Worm (Caenorhabditis elegans) whole organism, L1 larva: ENCODE data around the gene F44E2.4.

Experiments used
- C04F5.9 ChIP-seq: sonication (generic microtip); optimal IDR thresholded peaks from 2 replicates; lab custom pipeline; 2016; ENCODE audit warnings: missing genetic modification characterization, missing compliant biosample characterization
- C16A3.4 ChIP-seq: fragments of 150-350 bp; optimal IDR thresholded peaks from 2 replicates; lab custom pipeline; 2014; ENCODE audit warnings: missing biosample characterization, missing genetic modification characterization
- C34B4.2 ChIP-seq: sonication (generic microtip); optimal IDR thresholded peaks from 2 replicates; lab custom pipeline; 2017; ENCODE audit warnings: mild to moderate bottlenecking, missing genetic modification characterization, missing compliant biosample characterization
- Y116A8C.19 ChIP-seq: sonication (generic microtip); optimal IDR thresholded peaks from 2 replicates; lab custom pipeline; 2016; ENCODE audit warnings: missing compliant biosample characterization, missing genetic modification characterization, borderline replicate concordance
- aha-1 ChIP-seq: fragments of 150-350 bp; optimal IDR thresholded peaks from 2 replicates; lab custom pipeline; 2014; ENCODE audit warnings: missing biosample characterization, missing genetic modification characterization
- alr-1 ChIP-seq: fragments of 200-800 bp; sonication (Bioruptor generic); optimal IDR thresholded peaks from 2 replicates; lab custom pipeline; 2018; ENCODE audit warnings: borderline replicate concordance, mild to moderate bottlenecking, missing genetic modification characterization, missing compliant biosample characterization
- aly-2 ChIP-seq: fragments of 150-350 bp; optimal IDR thresholded peaks from 2 replicates; lab custom pipeline; 2014; ENCODE audit warnings: missing biosample characterization, missing genetic modification characterization
- ama-1 ChIP-seq: fragments of 150-350 bp; optimal IDR thresholded peaks from 2 replicates; lab custom pipeline; 2014
- blmp-1 ChIP-seq: fragments of 150-350 bp; optimal IDR thresholded peaks from 2 replicates; lab custom pipeline; 2014; ENCODE audit warnings: missing biosample characterization, missing genetic modification characterization
- ceh-63 ChIP-seq: fragments of 200-800 bp; sonication (Bioruptor generic); optimal IDR thresholded peaks from 2 replicates; lab custom pipeline; 2018; ENCODE audit warnings: mild to moderate bottlenecking, missing genetic modification characterization, missing compliant biosample characterization
- ceh-82 ChIP-seq, 3 experiments: fragments of 150-350 bp in 1 of 3; sonication (generic microtip) in 2 of 3; optimal IDR thresholded peaks; 2 replicates each; lab custom pipeline; 2014 to 2017; ENCODE audit warnings: missing biosample characterization in 3 of 3, missing genetic modification characterization in 3 of 3
- ceh-88 ChIP-seq: fragments of 200-800 bp; sonication (Bioruptor generic); IDR thresholded peaks from 2 replicates; pipeline ENCODE4 v1.3.6; 2022; ENCODE audit warnings: missing genetic modification characterization, missing compliant biosample characterization
- ceh-90 ChIP-seq: sonication (generic microtip); optimal IDR thresholded peaks from 2 replicates; lab custom pipeline; 2016; ENCODE audit warnings: missing genetic modification characterization, missing compliant biosample characterization
- ces-1 ChIP-seq: fragments of 150-350 bp; optimal IDR thresholded peaks from 2 replicates; lab custom pipeline; 2014; ENCODE audit warnings: missing biosample characterization, missing genetic modification reagents, missing genetic modification characterization
- dpl-1 ChIP-seq, 3 experiments: fragments of 150-350 bp in 2 of 3; sonication (generic microtip) in 1 of 3; optimal IDR thresholded peaks; 2 replicates each; lab custom pipeline; 2014 to 2017; ENCODE audit warnings: missing biosample characterization in 3 of 3, missing genetic modification characterization in 3 of 3, missing genetic modification reagents in 3 of 3
- dsc-1 ChIP-seq: sonication (generic microtip); optimal IDR thresholded peaks from 2 replicates; lab custom pipeline; 2016; ENCODE audit warnings: mild to moderate bottlenecking, missing genetic modification characterization, missing compliant biosample characterization
- efl-1 ChIP-seq, 4 experiments: fragments of 150-350 bp; optimal IDR thresholded peaks in 3 of 4; peaks in 1 of 4; 1 replicate in 1 of 4; 2 replicates in 3 of 4; lab custom pipeline; 2014; ENCODE audit warnings: missing biosample characterization in 2 of 4, missing genetic modification characterization in 2 of 4, missing genetic modification reagents in 2 of 4
- egl-13 ChIP-seq: sonication (generic microtip); optimal IDR thresholded peaks from 2 replicates; lab custom pipeline; 2016; ENCODE audit warnings: missing genotype, missing genetic modification reagents, missing genetic modification characterization, missing compliant biosample characterization
- fkh-10 ChIP-seq: sonication (generic microtip); optimal IDR thresholded peaks from 2 replicates; lab custom pipeline; 2017; ENCODE audit warnings: missing biosample characterization, missing genetic modification reagents, missing genetic modification characterization
- fkh-4 ChIP-seq: sonication (generic microtip); optimal IDR thresholded peaks from 2 replicates; lab custom pipeline; 2016; ENCODE audit warnings: missing compliant biosample characterization, missing genetic modification characterization, borderline replicate concordance
- fkh-8 ChIP-seq: sonication (generic microtip); optimal IDR thresholded peaks from 2 replicates; lab custom pipeline; 2016; ENCODE audit warnings: mild to moderate bottlenecking, missing genetic modification characterization, missing compliant biosample characterization
- grh-1 ChIP-seq: fragments of 200-800 bp; sonication (Bioruptor generic); IDR thresholded peaks from 2 replicates; pipeline ENCODE4 v1.3.6; 2022; ENCODE audit warnings: missing genetic modification reagents, missing genetic modification characterization, missing compliant biosample characterization
- hlh-4 ChIP-seq: sonication (generic microtip); optimal IDR thresholded peaks from 2 replicates; lab custom pipeline; 2016; ENCODE audit warnings: mild to moderate bottlenecking, missing genetic modification characterization, missing compliant biosample characterization
- lin-13 ChIP-seq: fragments of 150-350 bp; optimal IDR thresholded peaks from 2 replicates; lab custom pipeline; 2014; ENCODE audit warnings: missing biosample characterization, missing genetic modification reagents, missing genetic modification characterization
- lin-14 ChIP-seq: fragments of 200-800 bp; sonication (Bioruptor generic); optimal IDR thresholded peaks from 2 replicates; lab custom pipeline; 2018; ENCODE audit warnings: mild to moderate bottlenecking, missing genetic modification characterization, moderate library complexity, missing compliant biosample characterization
- lin-15B ChIP-seq: fragments of 150-350 bp; sonication (generic microtip); optimal IDR thresholded peaks from 3 replicates; lab custom pipeline; 2014; ENCODE audit warnings: missing biosample characterization, missing genetic modification characterization
- lir-3 ChIP-seq: sonication (generic microtip); optimal IDR thresholded peaks from 2 replicates; lab custom pipeline; 2016; ENCODE audit warnings: mild to moderate bottlenecking, missing genetic modification characterization, moderate library complexity, missing compliant biosample characterization; ENCODE audit not compliant: poor library complexity
- lsy-2 ChIP-seq, 2 experiments: fragments of 150-350 bp; optimal IDR thresholded peaks; 2 replicates each; lab custom pipeline; 2014; ENCODE audit warnings: missing biosample characterization in 2 of 2, missing genetic modification characterization in 2 of 2
- mep-1 ChIP-seq: fragments of 150-350 bp; optimal IDR thresholded peaks from 2 replicates; lab custom pipeline; 2014; ENCODE audit warnings: missing biosample characterization, missing genetic modification characterization
- nhr-11 ChIP-seq: fragments of 150-350 bp; optimal IDR thresholded peaks from 2 replicates; lab custom pipeline; 2014; ENCODE audit warnings: missing biosample characterization, missing genetic modification characterization
- nhr-12 ChIP-seq: sonication (generic microtip); optimal IDR thresholded peaks from 2 replicates; lab custom pipeline; 2017; ENCODE audit warnings: missing biosample characterization, missing genetic modification characterization
- nhr-19 ChIP-seq: fragments of 200-800 bp; sonication (Bioruptor generic); conservative IDR thresholded peaks from 2 replicates; pipeline ENCODE4 v1.3.6; 2022; ENCODE audit warnings: missing genetic modification characterization, missing compliant biosample characterization
- nhr-20 ChIP-seq: sonication (generic microtip); optimal IDR thresholded peaks from 2 replicates; lab custom pipeline; 2016; ENCODE audit warnings: mild to moderate bottlenecking, missing genetic modification characterization, missing compliant biosample characterization
- nhr-237 ChIP-seq: fragments of 150-350 bp; optimal IDR thresholded peaks from 2 replicates; lab custom pipeline; 2014; ENCODE audit warnings: missing biosample characterization, missing genetic modification characterization
- nhr-28 ChIP-seq: fragments of 150-350 bp; optimal IDR thresholded peaks from 2 replicates; lab custom pipeline; 2014; ENCODE audit warnings: missing biosample characterization, missing genetic modification characterization
- nhr-77 ChIP-seq: fragments of 150-350 bp; optimal IDR thresholded peaks from 2 replicates; lab custom pipeline; 2014; ENCODE audit warnings: missing biosample characterization, missing genetic modification characterization
- nhr-84 ChIP-seq: sonication (generic microtip); optimal IDR thresholded peaks from 2 replicates; lab custom pipeline; 2017; ENCODE audit warnings: missing biosample characterization, missing genetic modification characterization
- nhr-85 ChIP-seq: sonication (generic microtip); peaks from one replicate; lab custom pipeline; 2016; ENCODE audit warnings: missing genetic modification characterization, inconsistent platforms, missing compliant biosample characterization
- nhr-90 ChIP-seq: sonication (generic microtip); optimal IDR thresholded peaks from 2 replicates; lab custom pipeline; 2016; ENCODE audit warnings: mild to moderate bottlenecking, missing genetic modification characterization, missing compliant biosample characterization; ENCODE audit not compliant: poor library complexity
- pax-3 ChIP-seq: fragments of 200-800 bp; sonication (Bioruptor generic); optimal IDR thresholded peaks from 2 replicates; lab custom pipeline; 2018; ENCODE audit warnings: mild to moderate bottlenecking, missing genetic modification characterization, moderate library complexity, missing compliant biosample characterization
- rnt-1 ChIP-seq: sonication (generic microtip); optimal IDR thresholded peaks from 2 replicates; lab custom pipeline; 2016; ENCODE audit warnings: mild to moderate bottlenecking, missing genetic modification characterization, moderate library complexity, missing compliant biosample characterization
- skn-1 ChIP-seq: fragments of 150-350 bp; optimal IDR thresholded peaks from 2 replicates; lab custom pipeline; 2014; ENCODE audit warnings: missing biosample characterization, missing genetic modification characterization
- snpc-4 ChIP-seq: fragments of 150-350 bp; optimal IDR thresholded peaks from 2 replicates; lab custom pipeline; 2014; ENCODE audit warnings: missing biosample characterization, missing genetic modification characterization
- snu-23 ChIP-seq: sonication (generic microtip); optimal IDR thresholded peaks from 2 replicates; lab custom pipeline; 2016; ENCODE audit warnings: missing genetic modification characterization, missing compliant biosample characterization
- tbx-2 ChIP-seq: sonication (generic microtip); optimal IDR thresholded peaks from 2 replicates; lab custom pipeline; 2016; ENCODE audit warnings: missing genetic modification characterization, missing compliant biosample characterization
- tlp-1 ChIP-seq: fragments of 150-350 bp; optimal IDR thresholded peaks from 2 replicates; lab custom pipeline; 2014; ENCODE audit warnings: missing biosample characterization, missing genetic modification characterization
- unc-130 ChIP-seq: fragments of 150-350 bp; optimal IDR thresholded peaks from 2 replicates; lab custom pipeline; 2017; ENCODE audit warnings: missing biosample characterization, missing genetic modification characterization, inconsistent platforms
- unc-30 ChIP-seq: sonication (generic microtip); optimal IDR thresholded peaks from 2 replicates; lab custom pipeline; 2017; ENCODE audit warnings: missing biosample characterization, missing genetic modification characterization
- unc-86 ChIP-seq: sonication (generic microtip); optimal IDR thresholded peaks from 2 replicates; lab custom pipeline; 2016; ENCODE audit warnings: missing genetic modification characterization, missing compliant biosample characterization
- unc-98 ChIP-seq: fragments of 200-800 bp; sonication (Bioruptor generic); IDR thresholded peaks from 2 replicates; pipeline ENCODE4 v1.3.6; 2022; ENCODE audit warnings: missing genetic modification characterization, missing compliant biosample characterization
- zag-1 ChIP-seq: fragments of 150-350 bp; optimal IDR thresholded peaks from 2 replicates; lab custom pipeline; 2014; ENCODE audit warnings: missing biosample characterization, missing genetic modification characterization
- zip-4 ChIP-seq: fragments of 200-800 bp; sonication (Bioruptor generic); optimal IDR thresholded peaks from 2 replicates; lab custom pipeline; 2018; ENCODE audit warnings: mild to moderate bottlenecking, missing genetic modification characterization, moderate library complexity, missing compliant biosample characterization
- ztf-4 ChIP-seq: fragments of 150-350 bp; optimal IDR thresholded peaks from 2 replicates; lab custom pipeline; 2014; ENCODE audit warnings: missing biosample characterization, missing genetic modification characterization

F44E2.4 gene

DNA sequence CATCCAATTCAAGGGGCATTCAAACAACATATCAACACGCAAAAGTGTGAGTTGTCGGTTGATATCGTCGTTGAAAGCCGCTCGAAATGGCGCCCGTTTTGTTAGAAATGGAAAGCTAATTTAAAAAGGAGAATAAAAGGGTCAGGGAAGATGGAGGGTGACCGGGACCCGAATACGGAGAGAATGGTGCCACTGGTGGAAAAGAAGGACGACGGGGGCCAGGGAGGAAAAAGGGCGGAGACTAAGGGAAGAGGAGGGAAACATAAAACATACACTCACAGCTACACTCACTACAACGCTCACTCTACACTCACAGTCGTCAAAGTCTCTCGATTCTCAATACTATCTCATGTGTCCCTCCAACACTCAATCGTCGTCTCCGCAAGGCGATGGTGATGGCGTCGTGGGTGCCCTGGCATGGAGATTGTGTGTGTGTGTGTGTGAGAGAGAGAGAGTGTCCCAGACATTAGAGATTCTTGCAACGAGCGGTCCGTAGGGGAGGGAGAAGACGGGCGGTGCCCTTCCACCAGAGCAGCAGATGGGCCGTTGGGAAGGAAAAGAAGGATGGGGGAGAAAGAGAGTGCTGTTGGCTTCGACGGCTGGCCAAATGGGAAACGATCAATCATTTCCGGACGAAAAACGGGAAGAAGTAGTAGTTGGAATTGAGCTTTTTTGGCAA is 35.9 kb upstream of the F44E2.4 start:
- TF ChIP-seq zip-4 (GFP tag; lab: Kevin White, UChicago): no peak
- TF ChIP-seq C16A3.4: peak; percentile 74
- peak; percentile 57 for TF ChIP-seq mep-1 (tag; lab: Kevin White, UChicago)
- TF ChIP-seq C34B4.2 (tag; lab: Kevin White, UChicago): peak; percentile 59
- TF ChIP-seq lin-13 (GFP tag; lab: Kevin White, UChicago): no peak
- no peak for TF ChIP-seq fkh-4 (tag; lab: Kevin White, UChicago)
- peak; percentile 43 to 53 (median 51) for TF ChIP-seq dpl-1 (GFP tag; optimal IDR thresholded peaks at IDR 0.05; lab: Kevin White, UChicago)
- TF ChIP-seq grh-1 (GFP tag; lab: Robert Waterston, UW): no peak
- peak; percentile 97 for TF ChIP-seq lin-14 (GFP tag; lab: Kevin White, UChicago)
- TF ChIP-seq ztf-4 (tag; lab: Kevin White, UChicago): peak; percentile 64
- peak; percentile 79 for TF ChIP-seq nhr-20 (tag; lab: Kevin White, UChicago)
- peak; percentile 28 for TF ChIP-seq aly-2 (tag; lab: Kevin White, UChicago)
- no peak for TF ChIP-seq nhr-28
- TF ChIP-seq alr-1: no peak
- peak; percentile 88 for TF ChIP-seq unc-86 (tag; lab: Kevin White, UChicago)
- no peak for TF ChIP-seq ces-1 (GFP tag; lab: Kevin White, UChicago)
- TF ChIP-seq dsc-1 (tag; lab: Kevin White, UChicago): peak; percentile 68
- peak; percentile 84 for TF ChIP-seq tbx-2 (tag; lab: Kevin White, UChicago)
- no peak for TF ChIP-seq unc-98
- peak; percentile 94 for TF ChIP-seq snu-23 (GFP tag; lab: Kevin White, UChicago)
- no peak for TF ChIP-seq pax-3 (tag; lab: Kevin White, UChicago)
- no peak for TF ChIP-seq ceh-88 (GFP tag; lab: Robert Waterston, UW)
- TF ChIP-seq lin-15B (tag; lab: Kevin White, UChicago): no peak
- no peak for TF ChIP-seq Y116A8C.19
- TF ChIP-seq egl-13 (tag; lab: Kevin White, UChicago): peak; percentile 61
- TF ChIP-seq unc-30 (tag; lab: Kevin White, UChicago): no peak
- TF ChIP-seq ceh-82 (tag; optimal IDR thresholded peaks at IDR 0.05; lab: Kevin White, UChicago): peak; percentile 71 to 84 (median 74)
- no peak for TF ChIP-seq nhr-77 (tag; lab: Kevin White, UChicago)
- peak; percentile 81 for TF ChIP-seq fkh-8 (tag; lab: Kevin White, UChicago)
- TF ChIP-seq nhr-11 (tag; lab: Kevin White, UChicago): peak; percentile 42
- TF ChIP-seq rnt-1 (tag; lab: Kevin White, UChicago): peak; percentile 82
- TF ChIP-seq ceh-90 (tag; lab: Kevin White, UChicago): no peak
- TF ChIP-seq nhr-12: no peak
- no peak for TF ChIP-seq aha-1
- TF ChIP-seq nhr-85 (tag; lab: Kevin White, UChicago): peak; percentile 80
- TF ChIP-seq fkh-10 (GFP tag; lab: Kevin White, UChicago): peak; percentile 70
- TF ChIP-seq skn-1 (tag; lab: Kevin White, UChicago): no peak
- TF ChIP-seq C04F5.9 (tag; lab: Kevin White, UChicago): peak; percentile 59
- TF ChIP-seq zag-1 (tag; lab: Kevin White, UChicago): peak; percentile 72
- no peak for TF ChIP-seq nhr-237 (tag; lab: Kevin White, UChicago)
- peak; percentile 65 for TF ChIP-seq lir-3 (tag; lab: Kevin White, UChicago)
- TF ChIP-seq nhr-90 (tag; lab: Kevin White, UChicago): no peak
- TF ChIP-seq tlp-1 (tag; lab: Kevin White, UChicago): no peak
- TF ChIP-seq ceh-63: no peak
- TF ChIP-seq unc-130: no peak
- peak; percentile 71 for TF ChIP-seq ama-1
- TF ChIP-seq nhr-19 (GFP tag; lab: Robert Waterston, UW): peak; percentile 78
- TF ChIP-seq snpc-4 (tag; lab: Kevin White, UChicago): peak; percentile 25
- no peak for TF ChIP-seq hlh-4
- TF ChIP-seq blmp-1 (tag; lab: Kevin White, UChicago): peak; percentile 42
- TF ChIP-seq efl-1 (optimal IDR thresholded peaks at IDR 0.05; lab: Kevin White, UChicago): peak; percentile 75 to 76
- TF ChIP-seq efl-1 (GFP tag; optimal IDR thresholded peaks at IDR 0.05 in 1 of 2; lab: Kevin White, UChicago): peak; percentile 25 to 94
- peak; percentile 74 to 88 for TF ChIP-seq lsy-2 (tag; optimal IDR thresholded peaks at IDR 0.05; lab: Kevin White, UChicago)
- no peak for TF ChIP-seq nhr-84 (tag; lab: Kevin White, UChicago)
